Worm (Caenorhabditis elegans): ENCODE data around the gene pqn-71.

- no peak for TF ChIP-seq unc-62 (GFP tag; optimal IDR thresholded peaks at IDR 0.05 in 1 of 2)
- no peak for TF ChIP-seq unc-62 (tag; optimal IDR thresholded peaks at IDR 0.05)
- TF ChIP-seq nhr-6 (tag; optimal IDR thresholded peaks at IDR 0.05), result no peak
- TF ChIP-seq egl-27 (tag; optimal IDR thresholded peaks at IDR 0.05), result no peak
- no peak for TF ChIP-seq lsy-2 (tag; optimal IDR thresholded peaks at IDR 0.05)
- TF ChIP-seq Y48G9A.11 (GFP tag; IDR thresholded peaks at IDR 0.05), result no peak
Measured at ce11 chrV:15481374-15481773, 15.9 kb downstream of the pqn-71 start, which contains the start of gene nhr-150.
